Worm (Caenorhabditis elegans): Measurements from ENCODE around the gene F44E7.7.

The F44E7.7 gene

DNA sequence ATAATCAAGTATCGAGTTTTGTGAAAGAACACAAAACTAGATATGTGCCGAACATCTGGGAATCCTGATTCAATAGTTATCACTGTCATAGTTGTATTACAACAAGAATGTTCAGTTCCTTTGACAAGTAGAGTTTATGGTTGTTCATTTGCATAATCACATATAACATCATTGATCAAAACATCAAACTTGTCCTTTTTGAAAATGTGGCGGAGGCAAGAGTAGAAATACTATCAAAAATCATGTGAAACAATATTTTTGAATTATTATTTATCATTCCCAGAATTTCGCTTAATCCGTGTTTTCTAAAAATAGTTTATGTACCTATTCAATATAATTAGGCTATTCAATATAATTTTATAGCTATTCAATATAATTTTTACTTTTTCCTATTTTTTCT lies at the start of gene F44E7.7:
F44E7.7 (minus strand) TSS at position 101 of the 400 bp plus-strand sequence.
- TF ChIP-seq mep-1 (tag; optimal IDR thresholded peaks at IDR 0.05) (no peak), lsy-2 (tag; optimal IDR thresholded peaks at IDR 0.05) (no peak), ceh-32 (tag; optimal IDR thresholded peaks at IDR 0.05; ENCODE audit: poor library complexity) (no peak), dve-1 (tag; optimal IDR thresholded peaks at IDR 0.05; ENCODE audit: insufficient read depth) (no peak), ZK546.5 (tag; optimal IDR thresholded peaks at IDR 0.05) (no peak), ceh-62 (tag; optimal IDR thresholded peaks at IDR 0.05) (no peak), R02D3.7 (tag; optimal IDR thresholded peaks at IDR 0.05) (no peak), dpl-1 (GFP tag; optimal IDR thresholded peaks at IDR 0.05) (no peak), daf-16 (GFP tag; optimal IDR thresholded peaks at IDR 0.05) (no peak), daf-16 (tag; optimal IDR thresholded peaks at IDR 0.05) (no peak), mxl-2 (GFP tag; conservative IDR thresholded peaks at IDR 0.05) (no peak), Y5F2A.4 (GFP tag; optimal IDR thresholded peaks at IDR 0.05) (no peak), egl-27 (tag; optimal IDR thresholded peaks at IDR 0.05) (no peak), nhr-42 (GFP tag; IDR thresholded peaks at IDR 0.05) (no peak), hmg-1.1 (GFP tag; IDR thresholded peaks at IDR 0.05) (no peak), Y105C5A.15 (GFP tag; IDR thresholded peaks at IDR 0.05) (no peak)

DNA sequence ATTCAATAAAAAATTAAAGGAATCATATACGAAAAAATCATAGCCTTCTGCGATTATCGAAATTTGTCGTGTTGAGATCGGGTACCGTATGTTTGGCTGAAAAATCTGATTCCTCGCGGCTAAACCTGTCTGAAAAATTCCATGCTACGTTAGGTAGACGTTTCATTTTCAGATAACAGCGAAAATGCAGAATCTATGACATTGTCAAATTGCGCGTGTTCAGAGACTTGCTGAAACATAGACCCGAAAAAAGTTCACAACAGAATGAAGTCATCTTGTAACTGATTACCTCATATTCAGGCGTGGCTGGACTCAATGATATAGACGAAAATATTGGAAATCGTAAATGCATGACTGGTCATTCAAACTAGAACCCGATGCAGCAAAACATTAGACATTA lies 48.3 kb upstream of the F44E7.7 start, which contains the start of gene srh-76:
srh-76 (plus strand) TSS at position 301 of the 400 bp plus-strand sequence.
- TF ChIP-seq snpc-1.2 (GFP tag; IDR thresholded peaks at IDR 0.05) = no peak
- no peak for TF ChIP-seq madf-9 (GFP tag; conservative IDR thresholded peaks at IDR 0.05)
- no peak for TF ChIP-seq zip-11 (GFP tag; IDR thresholded peaks at IDR 0.05)
- no peak for TF ChIP-seq nhr-42 (GFP tag; IDR thresholded peaks at IDR 0.05)
- no peak for TF ChIP-seq lin-15B (tag; optimal IDR thresholded peaks at IDR 0.05)
- TF ChIP-seq F49E8.2 (tag; optimal IDR thresholded peaks at IDR 0.05; ENCODE audit: borderline replicate concordance) = no peak
- no peak for TF ChIP-seq attf-4 (tag; optimal IDR thresholded peaks at IDR 0.05)
- no peak for TF ChIP-seq ZK337.2 (GFP tag; IDR thresholded peaks at IDR 0.05)
- TF ChIP-seq daf-12 (tag; optimal IDR thresholded peaks at IDR 0.05) = no peak
- TF ChIP-seq ceh-32 (tag; optimal IDR thresholded peaks at IDR 0.05; ENCODE audit: poor library complexity) = no peak
- no peak for TF ChIP-seq nhr-10 (tag; optimal IDR thresholded peaks at IDR 0.05)
- TF ChIP-seq Y5F2A.4 (GFP tag; optimal IDR thresholded peaks at IDR 0.05) = no peak
- TF ChIP-seq F44E2.7 (GFP tag; IDR thresholded peaks at IDR 0.05) = no peak
- no peak for TF ChIP-seq egl-43 (GFP tag; IDR thresholded peaks at IDR 0.05)
- no peak for TF ChIP-seq F37D6.2 (tag; optimal IDR thresholded peaks at IDR 0.05)
- TF ChIP-seq lsy-2 (tag; optimal IDR thresholded peaks at IDR 0.05) = no peak

DNA sequence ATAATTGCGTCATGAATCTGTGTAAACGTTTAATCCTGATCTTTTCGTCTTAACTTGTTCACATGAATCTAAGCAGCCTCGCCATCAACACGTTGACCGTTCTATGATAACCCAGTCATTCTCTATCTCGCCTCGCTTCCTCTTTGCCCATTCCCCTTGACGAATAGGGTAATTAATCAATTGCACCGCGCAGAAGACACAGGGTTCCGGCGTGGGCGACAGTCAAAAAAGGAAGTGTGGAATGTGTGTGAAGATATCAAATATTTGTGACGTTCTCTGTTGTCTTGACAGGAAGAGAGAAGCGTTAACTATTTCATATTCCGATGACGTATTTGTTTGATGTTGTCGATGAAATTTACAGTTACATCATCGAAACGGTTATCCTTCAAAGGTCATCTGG lies 47.5 kb upstream of the F44E7.7 start:
- peak; percentile 99 for TF ChIP-seq mxl-3 (GFP tag; optimal IDR thresholded peaks at IDR 0.05)
- no peak for TF ChIP-seq nhr-25 (tag; optimal IDR thresholded peaks at IDR 0.05; ENCODE audit: borderline replicate concordance, insufficient read depth)
- TF ChIP-seq vab-7 (GFP tag; IDR thresholded peaks at IDR 0.05) = no peak
- no peak for TF ChIP-seq ZK337.2 (GFP tag; IDR thresholded peaks at IDR 0.05)
- peak; percentile 63; the same call in 1 of the 2 replicates for TF ChIP-seq ceh-20 (GFP tag; IDR thresholded peaks at IDR 0.05)
- TF ChIP-seq nhr-102 (tag; optimal IDR thresholded peaks at IDR 0.05) = peak; percentile 77
- TF ChIP-seq aha-1 (tag) = peak; percentile 99
- TF ChIP-seq spr-1 (tag; optimal IDR thresholded peaks at IDR 0.05) = no peak
- no peak for TF ChIP-seq dmd-8 (GFP tag; IDR thresholded peaks at IDR 0.05)
- TF ChIP-seq dpl-1 (GFP tag; optimal IDR thresholded peaks at IDR 0.05) = peak; percentile 18
- no peak for TF ChIP-seq ztf-11 (tag; optimal IDR thresholded peaks at IDR 0.05)
- peak; percentile 20; the same call in 1 of the 2 replicates for TF ChIP-seq dmd-6 (GFP tag; IDR thresholded peaks at IDR 0.05)
- no peak for TF ChIP-seq aly-2 (tag; optimal IDR thresholded peaks at IDR 0.05)
- TF ChIP-seq lim-7 (GFP tag; IDR thresholded peaks at IDR 0.05) = no peak
- no peak for TF ChIP-seq skn-1 (tag; optimal IDR thresholded peaks at IDR 0.05)
- TF ChIP-seq nhr-28 (tag; optimal IDR thresholded peaks at IDR 0.05) = peak; percentile 85
- TF ChIP-seq ama-1 (optimal IDR thresholded peaks at IDR 0.05) = peak; percentile 49
- peak; percentile 19 for TF ChIP-seq dve-1 (tag; optimal IDR thresholded peaks at IDR 0.05; ENCODE audit: insufficient read depth)
- TF ChIP-seq mdl-1 (tag; optimal IDR thresholded peaks at IDR 0.05) = peak in 1 of 2 experiments; percentile 75
- TF ChIP-seq hlh-11 (tag; optimal IDR thresholded peaks at IDR 0.05) = peak; percentile 78
- no peak for TF ChIP-seq daf-19 (GFP tag; conservative IDR thresholded peaks at IDR 0.05)
- no peak for TF ChIP-seq F26F4.8 (GFP tag; conservative IDR thresholded peaks at IDR 0.05)
- peak in 1 of 2 experiments; percentile 99 for TF ChIP-seq unc-62 (GFP tag; optimal IDR thresholded peaks at IDR 0.05 in 1 of 2)
- TF ChIP-seq unc-62 (tag; optimal IDR thresholded peaks at IDR 0.05) = no peak
- TF ChIP-seq nhr-48 (tag; optimal IDR thresholded peaks at IDR 0.05) = peak; percentile 89

All from whole organism, L4 larva.